Worm (Caenorhabditis elegans) whole organism, mixed stage, embryonic: ENCODE results near the gene rpl-32.

Experiments used
- M03D4.4 ChIP-seq: sonication (generic microtip); optimal IDR thresholded peaks from 2 replicates; lab custom pipeline; 2017; ENCODE audit warnings: mild to moderate bottlenecking, missing genetic modification characterization, missing compliant biosample characterization
- bed-3 ChIP-seq: fragments of 200-800 bp; sonication (Bioruptor generic); optimal IDR thresholded peaks from 3 replicates; lab custom pipeline; 2018; ENCODE audit warnings: mild to moderate bottlenecking, missing genetic modification characterization, moderate library complexity, missing compliant biosample characterization
- blmp-1 ChIP-seq: fragments of 150-350 bp; optimal IDR thresholded peaks from 2 replicates; lab custom pipeline; 2014; ENCODE audit warnings: missing biosample characterization, missing genetic modification characterization
- ceh-39 ChIP-seq: fragments of 150-350 bp; optimal IDR thresholded peaks from 2 replicates; lab custom pipeline; 2014; ENCODE audit warnings: missing biosample characterization, missing genetic modification characterization
- ceh-43 ChIP-seq: fragments of 200-800 bp; sonication (Bioruptor generic); optimal IDR thresholded peaks from 2 replicates; lab custom pipeline; 2018; ENCODE audit warnings: mild to moderate bottlenecking, missing genetic modification characterization, moderate library complexity, missing compliant biosample characterization
- ceh-83 ChIP-seq: fragments of 200-800 bp; sonication (Bioruptor generic); optimal IDR thresholded peaks from 2 replicates; lab custom pipeline; 2018; ENCODE audit warnings: mild to moderate bottlenecking, missing genetic modification characterization, missing compliant biosample characterization
- ces-1 ChIP-seq: fragments of 150-350 bp; optimal IDR thresholded peaks from 2 replicates; lab custom pipeline; 2014; ENCODE audit warnings: missing biosample characterization, missing genetic modification reagents, missing genetic modification characterization
- cnd-1 ChIP-seq: fragments of 200-800 bp; sonication (Bioruptor generic); optimal IDR thresholded peaks from 2 replicates; lab custom pipeline; 2018; ENCODE audit warnings: mild to moderate bottlenecking, missing genetic modification characterization, missing compliant biosample characterization
- drap-1 ChIP-seq: fragments of 200-800 bp; sonication (Bioruptor generic); optimal IDR thresholded peaks from 3 replicates; lab custom pipeline; 2018; ENCODE audit warnings: mild to moderate bottlenecking, missing genetic modification characterization, missing compliant biosample characterization
- elt-1 ChIP-seq: sonication (generic microtip); optimal IDR thresholded peaks from 2 replicates; lab custom pipeline; 2017; ENCODE audit warnings: missing genetic modification characterization, mild to moderate bottlenecking, missing compliant biosample characterization, antibody characterized with exemption, moderate library complexity, borderline replicate concordance; ENCODE audit not compliant: insufficient read depth
- elt-3 ChIP-seq: fragments of 150-350 bp; optimal IDR thresholded peaks from 2 replicates; lab custom pipeline; 2014; ENCODE audit warnings: missing biosample characterization, missing genetic modification characterization
- flh-1 ChIP-seq: fragments of 200-800 bp; sonication (Bioruptor generic); optimal IDR thresholded peaks from 2 replicates; lab custom pipeline; 2018; ENCODE audit warnings: mild to moderate bottlenecking, missing genetic modification characterization, moderate library complexity, missing compliant biosample characterization
- ham-2 ChIP-seq: fragments of 200-800 bp; sonication (Bioruptor generic); optimal IDR thresholded peaks from 2 replicates; lab custom pipeline; 2018; ENCODE audit warnings: mild to moderate bottlenecking, missing genetic modification characterization, missing compliant biosample characterization
- hlh-1 ChIP-seq: fragments of 150-350 bp; optimal IDR thresholded peaks from 2 replicates; lab custom pipeline; 2014; ENCODE audit warnings: missing biosample characterization, missing genetic modification reagents, missing genetic modification characterization
- lin-13 ChIP-seq: fragments of 150-350 bp; optimal IDR thresholded peaks from 2 replicates; lab custom pipeline; 2014; ENCODE audit warnings: missing biosample characterization, missing genetic modification characterization
- lin-32 ChIP-seq: fragments of 200-800 bp; sonication (Bioruptor generic); optimal IDR thresholded peaks from 2 replicates; lab custom pipeline; 2018; ENCODE audit warnings: mild to moderate bottlenecking, missing genetic modification characterization, missing compliant biosample characterization
- lsy-2 ChIP-seq: fragments of 150-350 bp; optimal IDR thresholded peaks from 2 replicates; lab custom pipeline; 2014; ENCODE audit warnings: missing biosample characterization, missing genetic modification characterization
- mab-5 ChIP-seq: fragments of 150-350 bp; optimal IDR thresholded peaks from 2 replicates; lab custom pipeline; 2014; ENCODE audit warnings: missing biosample characterization, missing genetic modification characterization
- mep-1 ChIP-seq: fragments of 150-350 bp; optimal IDR thresholded peaks from 2 replicates; lab custom pipeline; 2017; ENCODE audit warnings: missing biosample characterization, missing genetic modification reagents, missing genetic modification characterization, inconsistent platforms
- mls-2 ChIP-seq: sonication (generic microtip); optimal IDR thresholded peaks from 2 replicates; lab custom pipeline; 2016; ENCODE audit warnings: mild to moderate bottlenecking, missing genetic modification characterization, moderate library complexity, missing compliant biosample characterization
- nhr-12 ChIP-seq: fragments of 150-350 bp; optimal IDR thresholded peaks from 2 replicates; lab custom pipeline; 2014; ENCODE audit warnings: missing biosample characterization, missing genetic modification characterization
- nhr-2 ChIP-seq: fragments of 150-350 bp; optimal IDR thresholded peaks from 2 replicates; lab custom pipeline; 2014; ENCODE audit warnings: missing biosample characterization, missing genetic modification characterization
- nhr-237 ChIP-seq: fragments of 150-350 bp; optimal IDR thresholded peaks from 2 replicates; lab custom pipeline; 2014; ENCODE audit warnings: missing biosample characterization, missing genetic modification characterization
- nhr-28 ChIP-seq: fragments of 150-350 bp; optimal IDR thresholded peaks from 2 replicates; lab custom pipeline; 2014; ENCODE audit warnings: missing biosample characterization, missing genetic modification characterization
- nhr-76 ChIP-seq: sonication (generic microtip); optimal IDR thresholded peaks from 2 replicates; lab custom pipeline; 2017; ENCODE audit warnings: missing biosample characterization, missing genetic modification characterization
- pha-4 ChIP-seq: fragments of 150-350 bp; optimal IDR thresholded peaks from 2 replicates; lab custom pipeline; 2018; ENCODE audit warnings: missing biosample characterization, missing genetic modification reagents, missing genetic modification characterization
- sem-2 ChIP-seq: fragments of 200-800 bp; sonication (Bioruptor generic); optimal IDR thresholded peaks from 2 replicates; lab custom pipeline; 2018; ENCODE audit warnings: mild to moderate bottlenecking, missing genetic modification characterization, missing compliant biosample characterization
- snpc-4 ChIP-seq: fragments of 150-350 bp; optimal IDR thresholded peaks from 2 replicates; lab custom pipeline; 2014; ENCODE audit warnings: missing biosample characterization, missing genetic modification characterization
- sptf-1 ChIP-seq: sonication (generic microtip); optimal IDR thresholded peaks from 2 replicates; lab custom pipeline; 2017; ENCODE audit warnings: mild to moderate bottlenecking, missing genetic modification characterization, moderate library complexity, missing compliant biosample characterization
- tbx-8 ChIP-seq: fragments of 200-800 bp; sonication (Bioruptor generic); optimal IDR thresholded peaks from 2 replicates; lab custom pipeline; 2018; ENCODE audit warnings: mild to moderate bottlenecking, missing genetic modification characterization, moderate library complexity, missing compliant biosample characterization
- unc-120 ChIP-seq: sonication (generic microtip); optimal IDR thresholded peaks from 2 replicates; lab custom pipeline; 2017; ENCODE audit warnings: missing genetic modification characterization, missing compliant biosample characterization; ENCODE audit not compliant: poor library complexity, severe bottlenecking
- unc-39 ChIP-seq: fragments of 150-350 bp; optimal IDR thresholded peaks from 2 replicates; lab custom pipeline; 2014; ENCODE audit warnings: missing biosample characterization, missing genetic modification characterization
- unc-62 ChIP-seq: fragments of 150-350 bp; optimal IDR thresholded peaks from 2 replicates; lab custom pipeline; 2014; ENCODE audit warnings: missing biosample characterization, missing genetic modification reagents, missing genetic modification characterization
- zip-8 ChIP-seq: fragments of 150-350 bp; optimal IDR thresholded peaks from 2 replicates; lab custom pipeline; 2014; ENCODE audit warnings: missing biosample characterization, missing genetic modification characterization
- ztf-11 ChIP-seq: fragments of 150-350 bp; optimal IDR thresholded peaks from 2 replicates; lab custom pipeline; 2014; ENCODE audit warnings: missing biosample characterization, missing genetic modification characterization

rpl-32 gene

DNA sequence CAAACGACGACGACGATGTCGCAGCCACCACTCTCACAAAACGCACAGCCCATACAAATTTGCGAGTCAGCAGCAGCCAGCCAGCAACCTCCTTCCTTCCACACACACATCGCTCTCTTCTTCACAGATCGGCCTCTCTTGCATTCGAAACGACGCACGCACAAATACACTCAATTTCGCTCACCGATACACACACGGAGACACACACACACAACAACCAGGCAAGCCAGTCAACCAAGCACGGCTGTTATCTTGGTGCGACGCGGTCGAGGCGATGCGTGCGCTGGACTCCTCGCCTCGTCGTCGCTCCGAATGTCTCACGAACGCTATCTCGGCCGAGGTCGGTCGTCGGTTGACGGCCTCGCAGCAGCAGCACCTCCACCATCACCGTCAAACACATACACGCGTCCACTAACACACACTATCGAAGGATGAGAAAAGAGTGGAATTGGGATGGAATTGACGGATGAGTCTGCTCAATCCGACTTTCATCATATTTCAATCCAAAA lies 3.5 kb upstream of the rpl-32 start:
- TF ChIP-seq tbx-8 (peak; percentile 48), mep-1 (tag; lab: Kevin White, UChicago) (peak; percentile 92), M03D4.4 (tag; lab: Kevin White, UChicago) (peak; percentile 83), ceh-39 (tag; lab: Kevin White, UChicago) (no peak), hlh-1 (peak; percentile 97), elt-3 (tag; lab: Kevin White, UChicago) (peak; percentile 45), lin-32 (GFP tag; lab: Kevin White, UChicago) (peak; percentile 1), zip-8 (tag; lab: Kevin White, UChicago) (no peak), elt-1 (tag; lab: Kevin White, UChicago) (peak; percentile 6), blmp-1 (no peak), unc-120 (peak; percentile 93), cnd-1 (peak; percentile 86), nhr-237 (tag; lab: Kevin White, UChicago) (peak; percentile 71), mab-5 (tag; lab: Kevin White, UChicago) (no peak), unc-62 (GFP tag; lab: Kevin White, UChicago) (peak; percentile 77), ham-2 (peak; percentile 98), lsy-2 (tag; lab: Kevin White, UChicago) (peak; percentile 72), nhr-12 (tag; lab: Kevin White, UChicago) (peak; percentile 60), sem-2 (GFP tag; lab: Kevin White, UChicago) (peak; percentile 37), pha-4 (tag; lab: Kevin White, UChicago) (peak; percentile 93), nhr-28 (no peak), snpc-4 (tag; lab: Kevin White, UChicago) (no peak), mls-2 (tag; lab: Kevin White, UChicago) (peak; percentile 82), flh-1 (GFP tag; lab: Kevin White, UChicago) (no peak), bed-3 (GFP tag; lab: Kevin White, UChicago) (no peak), drap-1 (GFP tag; lab: Kevin White, UChicago) (peak; percentile 89), nhr-76 (tag; lab: Kevin White, UChicago) (no peak), ceh-83 (peak; percentile 72), ztf-11 (tag; lab: Kevin White, UChicago) (peak; percentile 96), unc-39 (tag; lab: Kevin White, UChicago) (peak; percentile 76), lin-13 (tag; lab: Kevin White, UChicago) (peak; percentile 85), sptf-1 (peak; percentile 88), ceh-43 (GFP tag; lab: Kevin White, UChicago) (peak; percentile 72), nhr-2 (tag; lab: Kevin White, UChicago) (peak; percentile 67), ces-1 (GFP tag; lab: Kevin White, UChicago) (peak; percentile 56)

- TF ChIP-seq snpc-4 (tag; lab: Kevin White, UChicago) = no peak
- no peak for TF ChIP-seq elt-1 (tag; lab: Kevin White, UChicago)
- TF ChIP-seq nhr-76 (tag; lab: Kevin White, UChicago) = no peak
- TF ChIP-seq unc-120 = no peak
- TF ChIP-seq cnd-1 = peak; percentile 76
- TF ChIP-seq mls-2 (tag; lab: Kevin White, UChicago) = no peak
- no peak for TF ChIP-seq hlh-1
- no peak for TF ChIP-seq bed-3 (GFP tag; lab: Kevin White, UChicago)
- no peak for TF ChIP-seq pha-4 (tag; lab: Kevin White, UChicago)
- TF ChIP-seq nhr-12 (tag; lab: Kevin White, UChicago) = no peak
- TF ChIP-seq lin-32 (GFP tag; lab: Kevin White, UChicago) = peak; percentile 66
- no peak for TF ChIP-seq ceh-39 (tag; lab: Kevin White, UChicago)
- no peak for TF ChIP-seq mep-1 (tag; lab: Kevin White, UChicago)
- TF ChIP-seq unc-39 (tag; lab: Kevin White, UChicago) = no peak
- no peak for TF ChIP-seq ztf-11 (tag; lab: Kevin White, UChicago)
- no peak for TF ChIP-seq unc-62 (GFP tag; lab: Kevin White, UChicago)
Observed at ce11 chrII:9059010-9059409, 2.1 kb upstream of the rpl-32 start.

DNA sequence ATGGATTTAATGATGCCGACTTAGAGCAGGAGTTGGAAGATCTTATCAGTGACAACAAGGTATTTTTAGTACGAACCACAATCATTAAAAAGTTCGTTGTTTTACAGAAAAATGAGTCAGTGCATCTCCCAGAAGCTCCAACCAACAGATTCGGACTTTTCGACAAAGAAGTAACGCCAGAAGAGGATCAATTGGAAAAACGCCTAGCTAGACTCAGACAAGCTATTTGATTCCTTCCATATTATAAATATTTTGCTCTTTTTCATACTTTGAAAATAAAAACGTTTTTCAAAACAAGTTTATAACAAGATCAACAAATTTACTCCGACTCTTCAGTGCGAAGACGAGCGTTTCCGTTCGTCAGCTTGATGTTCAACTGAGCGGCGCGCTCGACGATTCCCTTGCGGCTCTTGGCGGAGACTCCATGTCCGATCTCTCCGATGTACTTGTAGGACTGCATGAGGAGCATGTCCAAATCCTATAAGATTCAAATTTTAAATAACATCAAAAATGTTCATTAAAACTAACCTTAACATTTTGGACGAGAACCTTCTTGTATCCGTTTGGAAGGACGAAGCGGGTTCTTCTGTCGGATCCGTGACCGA lies 568 bp downstream of the rpl-32 start:
- TF ChIP-seq zip-8 (tag; lab: Kevin White, UChicago) (no peak), nhr-76 (tag; lab: Kevin White, UChicago) (no peak), elt-1 (tag; lab: Kevin White, UChicago) (no peak), snpc-4 (tag; lab: Kevin White, UChicago) (no peak), unc-62 (GFP tag; lab: Kevin White, UChicago) (no peak), pha-4 (tag; lab: Kevin White, UChicago) (no peak), ces-1 (GFP tag; lab: Kevin White, UChicago) (no peak)
